Worm (Caenorhabditis elegans): ENCODE data around the gene atf-7.

DNA sequence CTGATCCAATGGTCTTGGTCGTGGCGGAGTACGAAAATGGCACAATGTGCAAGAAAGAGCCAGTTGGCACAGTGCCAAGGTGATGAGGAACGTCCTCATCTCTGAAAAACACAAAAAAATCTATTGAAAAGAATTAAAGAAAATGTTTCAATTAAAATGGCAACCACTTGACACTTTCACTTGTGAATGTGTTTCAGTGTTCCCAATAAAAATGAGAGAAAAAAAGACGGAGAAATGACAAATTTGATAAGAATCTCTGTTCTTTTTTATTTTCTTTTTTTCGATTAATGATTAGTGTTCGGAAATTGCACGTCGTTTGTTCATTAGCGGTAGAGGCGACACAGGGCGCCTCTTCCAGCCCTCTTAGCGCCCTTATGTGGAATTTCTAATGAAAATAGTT is 31.6 kb downstream of the atf-7 start, which contains the start of gene ndg-4:
- no peak for TF ChIP-seq nhr-237 (tag; optimal IDR thresholded peaks at IDR 0.05)
- no peak for TF ChIP-seq mdl-1 (tag; optimal IDR thresholded peaks at IDR 0.05)
- TF ChIP-seq fkh-10 (GFP tag; optimal IDR thresholded peaks at IDR 0.05) = no peak
- no peak for TF ChIP-seq pqm-1 (tag; optimal IDR thresholded peaks at IDR 0.05)
